Fruit fly (Drosophila melanogaster): ENCODE data around the gene CG14042.

CG14042 gene

DNA sequence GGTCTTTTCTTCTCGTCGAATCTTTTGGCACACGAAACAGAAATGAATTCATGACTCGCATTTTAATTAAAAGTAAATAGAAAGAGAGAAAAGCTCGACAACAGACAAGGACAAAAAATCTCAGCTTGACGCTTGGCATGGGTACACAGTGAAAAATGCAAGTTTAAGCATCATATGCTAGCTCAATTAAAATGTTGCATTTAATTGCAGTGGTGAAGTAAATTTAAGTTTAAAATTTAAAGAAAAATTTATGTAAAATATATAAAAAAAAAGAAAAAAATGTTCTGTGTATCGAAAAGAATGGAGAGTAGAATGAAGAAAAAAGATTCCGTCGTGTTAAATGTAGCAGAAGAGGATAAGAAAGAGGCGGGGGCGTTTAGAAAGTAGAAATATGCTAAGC is 48.1 kb downstream of the CG14042 start (continued):
- peak; percentile 23; the same call in 1 of the 2 replicates for TF ChIP-seq sisA (GFP tag; IDR thresholded peaks at IDR 0.05)
- TF ChIP-seq caup (GFP tag; optimal IDR thresholded peaks at IDR 0.05; ENCODE audit: severe bottlenecking): no peak
- no peak for TF ChIP-seq z (GFP tag; IDR thresholded peaks at IDR 0.05)
- TF ChIP-seq CG12236 (GFP tag; optimal IDR thresholded peaks at IDR 0.05): no peak
- TF ChIP-seq Rfx (GFP tag; IDR thresholded peaks at IDR 0.05): no peak
- no peak for TF ChIP-seq Nf-YC (tag; optimal IDR thresholded peaks at IDR 0.05)
- 0 out of 2 replicates have a peak, but pooled peaks have one; percentile 18 for TF ChIP-seq CG11247 (GFP tag; IDR thresholded peaks at IDR 0.05)
- peak; percentile 12 for TF ChIP-seq dmrt99B (tag; optimal IDR thresholded peaks at IDR 0.05)
- peak; percentile 9 for TF ChIP-seq Sox102F (GFP tag; optimal IDR thresholded peaks at IDR 0.05)
- no peak for TF ChIP-seq tx (GFP tag; optimal IDR thresholded peaks at IDR 0.05)
- TF ChIP-seq prd (optimal IDR thresholded peaks at IDR 0.05): no peak
- no peak for TF ChIP-seq prd (GFP tag; IDR thresholded peaks at IDR 0.05)
- TF ChIP-seq CG12659 (GFP tag; optimal IDR thresholded peaks at IDR 0.05): no peak
- no peak for TF ChIP-seq MTF-1 (GFP tag; optimal IDR thresholded peaks at IDR 0.05; ENCODE audit: borderline replicate concordance)
- peak; percentile 23 for TF ChIP-seq CG11504 (tag; optimal IDR thresholded peaks at IDR 0.05)
- TF ChIP-seq Opbp (GFP tag; IDR thresholded peaks at IDR 0.05; ENCODE audit: partially characterized antibody): no peak
- TF ChIP-seq hth (optimal IDR thresholded peaks at IDR 0.05): no peak
- no peak for TF ChIP-seq CG8765 (GFP tag; IDR thresholded peaks at IDR 0.05)
- peak; percentile 46; the same call in 1 of the 2 replicates for TF ChIP-seq slbo (GFP tag; IDR thresholded peaks at IDR 0.05)
- TF ChIP-seq Dll (GFP tag; IDR thresholded peaks at IDR 0.05; ENCODE audit: partially characterized antibody): no peak
- peak; percentile 16 for TF ChIP-seq CG8388 (GFP tag; optimal IDR thresholded peaks at IDR 0.05)
- peak; percentile 21 for TF ChIP-seq CG12391 (tag; optimal IDR thresholded peaks at IDR 0.05)
- peak; percentile 39; the same call in 1 of the 3 replicates for TF ChIP-seq row (GFP tag; IDR thresholded peaks at IDR 0.05)
- no peak for TF ChIP-seq HmgD (GFP tag; optimal IDR thresholded peaks at IDR 0.05)
- TF ChIP-seq CrebB (tag; optimal IDR thresholded peaks at IDR 0.05): no peak
- TF ChIP-seq Oli (tag; optimal IDR thresholded peaks at IDR 0.05): peak; percentile 1
- TF ChIP-seq Dp (GFP tag; optimal IDR thresholded peaks at IDR 0.05): no peak
- peak; percentile 22; the same call in 1 of the 2 replicates for TF ChIP-seq vvl (GFP tag; IDR thresholded peaks at IDR 0.05)
- TF ChIP-seq CG4424 (GFP tag; optimal IDR thresholded peaks at IDR 0.05): no peak
- TF ChIP-seq Mrtf (GFP tag; IDR thresholded peaks at IDR 0.05): no peak
- TF ChIP-seq CG17361 (GFP tag; IDR thresholded peaks at IDR 0.05): no peak
- no peak for TF ChIP-seq CG13894 (tag; optimal IDR thresholded peaks at IDR 0.05)
- TF ChIP-seq sqz (GFP tag; optimal IDR thresholded peaks at IDR 0.05): no peak
- TF ChIP-seq CG17612 (GFP tag; IDR thresholded peaks at IDR 0.05): no peak
- TF ChIP-seq CG2678 (tag; optimal IDR thresholded peaks at IDR 0.05): peak; percentile 4
- TF ChIP-seq Ada2b (GFP tag; IDR thresholded peaks at IDR 0.05): 0 out of 2 replicates have a peak, but pooled peaks have one; percentile 23
- no peak for TF ChIP-seq CG10543 (GFP tag; optimal IDR thresholded peaks at IDR 0.05)
- TF ChIP-seq pan (optimal IDR thresholded peaks at IDR 0.05): no peak
- TF ChIP-seq pan (GFP tag; optimal IDR thresholded peaks at IDR 0.05 in 1 of 2, IDR thresholded peaks at IDR 0.05 in 1 of 2): no peak
- no peak for TF ChIP-seq Aef1 (GFP tag; IDR thresholded peaks at IDR 0.05)
- no peak for TF ChIP-seq salm (tag; optimal IDR thresholded peaks at IDR 0.05)
- TF ChIP-seq gsb (GFP tag; IDR thresholded peaks at IDR 0.05): no peak
- TF ChIP-seq CG14710 (tag; optimal IDR thresholded peaks at IDR 0.05): no peak
- TF ChIP-seq CG14860 (GFP tag; IDR thresholded peaks at IDR 0.05; ENCODE audit: partially characterized antibody): no peak
- no peak for TF ChIP-seq ATbp (GFP tag; optimal IDR thresholded peaks at IDR 0.05)
- no peak for TF ChIP-seq cad (GFP tag; optimal IDR thresholded peaks at IDR 0.05)
- TF ChIP-seq CG2712 (tag; optimal IDR thresholded peaks at IDR 0.05): peak; percentile 8
- TF ChIP-seq TFAM (GFP tag; optimal IDR thresholded peaks at IDR 0.05): no peak
- no peak for TF ChIP-seq CoRest (tag; optimal IDR thresholded peaks at IDR 0.05)
- no peak for TF ChIP-seq CG10321 (GFP tag; IDR thresholded peaks at IDR 0.05)
- no peak for TF ChIP-seq CG6175 (GFP tag; IDR thresholded peaks at IDR 0.05)
